Worm (Caenorhabditis elegans) whole organism, young adult: ENCODE results near the gene sri-48.

Source experiments
- B0019.2 ChIP-seq: fragments of 200-800 bp; sonication (Bioruptor generic); conservative IDR thresholded peaks from 2 replicates; pipeline ENCODE4 v1.3.6; 2022; ENCODE audit warnings: missing genetic modification reagents, missing genetic modification characterization, missing compliant biosample characterization
- B0035.1 ChIP-seq: sonication (generic microtip); optimal IDR thresholded peaks from 2 replicates; lab custom pipeline; 2016; ENCODE audit warnings: missing genetic modification characterization, mild to moderate bottlenecking, missing compliant biosample characterization, missing genotype, missing genetic modification reagents
- B0261.1 ChIP-seq: sonication (generic microtip); optimal IDR thresholded peaks from 2 replicates; lab custom pipeline; 2016; ENCODE audit warnings: mild to moderate bottlenecking, missing genetic modification characterization, moderate library complexity, missing compliant biosample characterization
- F10E7.11 ChIP-seq: sonication (generic microtip); optimal IDR thresholded peaks from 2 replicates; lab custom pipeline; 2017; ENCODE audit warnings: mild to moderate bottlenecking, missing genetic modification characterization, moderate library complexity, missing compliant biosample characterization
- F23B12.7 ChIP-seq: sonication (generic microtip); optimal IDR thresholded peaks from 2 replicates; lab custom pipeline; 2017; ENCODE audit warnings: missing genetic modification characterization, mild to moderate bottlenecking, missing compliant biosample characterization, antibody characterized with exemption, moderate library complexity; ENCODE audit not compliant: insufficient read depth
- K11D2.4 ChIP-seq: fragments of 200-800 bp; sonication (Bioruptor generic); IDR thresholded peaks from 2 replicates; pipeline ENCODE4 v1.3.6; 2022; ENCODE audit warnings: missing genetic modification reagents, missing genetic modification characterization, missing compliant biosample characterization
- T07F8.4 ChIP-seq: sonication (generic microtip); optimal IDR thresholded peaks from 2 replicates; lab custom pipeline; 2016; ENCODE audit warnings: mild to moderate bottlenecking, missing genetic modification characterization, moderate library complexity, missing compliant biosample characterization
- T26A5.8 ChIP-seq: sonication (generic microtip); optimal IDR thresholded peaks from 2 replicates; lab custom pipeline; 2016; ENCODE audit warnings: missing genetic modification characterization, missing compliant biosample characterization
- Y53F4B.3 ChIP-seq: fragments of 200-800 bp; sonication (Bioruptor generic); IDR thresholded peaks from 2 replicates; pipeline ENCODE4 v1.3.6; 2022; ENCODE audit warnings: missing genetic modification reagents, missing genetic modification characterization, missing compliant biosample characterization
- Y56A3A.18 ChIP-seq: fragments of 200-800 bp; sonication (Bioruptor generic); IDR thresholded peaks from 2 replicates; pipeline ENCODE4 v1.3.6; 2022; ENCODE audit warnings: missing genetic modification reagents, missing genetic modification characterization, missing compliant biosample characterization
- Y79H2A.3 ChIP-seq: fragments of 200-800 bp; sonication (Bioruptor generic); conservative IDR thresholded peaks from 2 replicates; pipeline ENCODE4 v1.3.6; 2022; ENCODE audit warnings: missing genetic modification reagents, missing genetic modification characterization, missing compliant biosample characterization
- Y95B8A.8 ChIP-seq: fragments of 200-800 bp; sonication (Bioruptor generic); IDR thresholded peaks from 2 replicates; pipeline ENCODE4 v1.3.6; 2022; ENCODE audit warnings: missing genetic modification reagents, missing genetic modification characterization, missing compliant biosample characterization
- aptf-2 ChIP-seq: fragments of 200-800 bp; sonication (Bioruptor generic); conservative IDR thresholded peaks from 2 replicates; pipeline ENCODE4 v1.3.6; 2022; ENCODE audit warnings: missing genetic modification reagents, missing genetic modification characterization, missing compliant biosample characterization
- aptf-3 ChIP-seq: fragments of 200-800 bp; sonication (Bioruptor generic); IDR thresholded peaks from 2 replicates; pipeline ENCODE4 v1.3.6; 2022; ENCODE audit warnings: missing genetic modification characterization, missing compliant biosample characterization
- athp-1 ChIP-seq: sonication (generic microtip); optimal IDR thresholded peaks from 2 replicates; lab custom pipeline; 2017; ENCODE audit warnings: mild to moderate bottlenecking, missing genetic modification characterization, missing compliant biosample characterization
- attf-5 ChIP-seq: fragments of 200-800 bp; sonication (Bioruptor generic); optimal IDR thresholded peaks from 2 replicates; lab custom pipeline; 2018; ENCODE audit warnings: mild to moderate bottlenecking, missing genetic modification characterization, missing compliant biosample characterization
- bed-1 ChIP-seq: fragments of 200-800 bp; sonication (Bioruptor generic); IDR thresholded peaks from 2 replicates; pipeline ENCODE4 v1.3.6; 2022; ENCODE audit warnings: missing genetic modification reagents, missing genetic modification characterization, missing compliant biosample characterization
- ceh-100 ChIP-seq: fragments of 200-800 bp; sonication (Bioruptor generic); IDR thresholded peaks from 2 replicates; pipeline ENCODE4 v1.3.6; 2022; ENCODE audit warnings: missing genetic modification reagents, missing genetic modification characterization, missing compliant biosample characterization
- ceh-40 ChIP-seq: fragments of 200-800 bp; sonication (Bioruptor generic); IDR thresholded peaks from 2 replicates; pipeline ENCODE4 v1.3.6; 2022; ENCODE audit warnings: missing genetic modification characterization, missing compliant biosample characterization
- ceh-79 ChIP-seq: sonication (generic microtip); optimal IDR thresholded peaks from 2 replicates; lab custom pipeline; 2017; ENCODE audit warnings: mild to moderate bottlenecking, missing genetic modification characterization, missing compliant biosample characterization
- egl-18 ChIP-seq: fragments of 200-800 bp; sonication (Bioruptor generic); IDR thresholded peaks from 2 replicates; pipeline ENCODE4 v1.3.6; 2022; ENCODE audit warnings: missing genetic modification reagents, missing genetic modification characterization, missing compliant biosample characterization
- egl-44 ChIP-seq: fragments of 200-800 bp; sonication (Bioruptor generic); IDR thresholded peaks from 2 replicates; pipeline ENCODE4 v1.3.6; 2022; ENCODE audit warnings: missing genetic modification reagents, missing genetic modification characterization, missing compliant biosample characterization
- egrh-3 ChIP-seq: fragments of 200-800 bp; sonication (Bioruptor generic); IDR thresholded peaks from 2 replicates; pipeline ENCODE4 v1.3.6; 2022; ENCODE audit warnings: missing genetic modification reagents, missing genetic modification characterization, missing compliant biosample characterization
- ets-4 ChIP-seq: fragments of 200-800 bp; sonication (Bioruptor generic); optimal IDR thresholded peaks from 2 replicates; lab custom pipeline; 2018; ENCODE audit warnings: mild to moderate bottlenecking, missing genetic modification characterization, missing compliant biosample characterization
- him-1 ChIP-seq: sonication (generic microtip); optimal IDR thresholded peaks from 2 replicates; lab custom pipeline; 2016; ENCODE audit warnings: missing genotype, missing genetic modification reagents, missing genetic modification characterization, missing compliant biosample characterization
- hmg-1.2 ChIP-seq: fragments of 200-800 bp; sonication (Bioruptor generic); IDR thresholded peaks from 2 replicates; pipeline ENCODE4 v1.3.6; 2022; ENCODE audit warnings: missing genetic modification reagents, missing genetic modification characterization, missing compliant biosample characterization
- lin-26 ChIP-seq: fragments of 200-800 bp; sonication (Bioruptor generic); IDR thresholded peaks from 2 replicates; pipeline ENCODE4 v1.3.6; 2022; ENCODE audit warnings: missing genetic modification reagents, missing genetic modification characterization, missing compliant biosample characterization
- lin-40 ChIP-seq: sonication (generic microtip); optimal IDR thresholded peaks from 2 replicates; lab custom pipeline; 2016; ENCODE audit warnings: missing genetic modification characterization, mild to moderate bottlenecking, missing compliant biosample characterization, missing genotype, missing genetic modification reagents
- lsl-1 ChIP-seq: fragments of 200-800 bp; sonication (Bioruptor generic); optimal IDR thresholded peaks from 2 replicates; lab custom pipeline; 2018; ENCODE audit warnings: mild to moderate bottlenecking, missing genetic modification characterization, moderate library complexity, missing compliant biosample characterization
- madf-6 ChIP-seq: fragments of 200-800 bp; sonication (Bioruptor generic); IDR thresholded peaks from 2 replicates; pipeline ENCODE4 v1.3.6; 2022; ENCODE audit warnings: missing genetic modification reagents, missing genetic modification characterization, missing compliant biosample characterization
- pbrm-1 ChIP-seq: fragments of 200-800 bp; sonication (Bioruptor generic); IDR thresholded peaks from 2 replicates; pipeline ENCODE4 v1.3.6; 2022; ENCODE audit warnings: missing genetic modification reagents, missing genetic modification characterization, missing compliant biosample characterization
- rcor-1 ChIP-seq: fragments of 200-800 bp; sonication (Bioruptor generic); IDR thresholded peaks from 2 replicates; pipeline ENCODE4 v1.3.6; 2022; ENCODE audit warnings: missing genetic modification reagents, missing genetic modification characterization, missing compliant biosample characterization
- rec-8 ChIP-seq, 2 experiments: sonication (generic microtip); optimal IDR thresholded peaks; 2 replicates each; lab custom pipeline; 2016; ENCODE audit warnings: mild to moderate bottlenecking in 2 of 2, missing genetic modification characterization in 2 of 2, missing genetic modification reagents in 2 of 2, missing genotype in 2 of 2, missing biosample characterization in 1 of 2, missing compliant biosample characterization in 1 of 2, moderate library complexity in 1 of 2
- snpc-1.1 ChIP-seq: sonication (generic microtip); optimal IDR thresholded peaks from 2 replicates; lab custom pipeline; 2017; ENCODE audit warnings: missing genetic modification characterization, mild to moderate bottlenecking, missing compliant biosample characterization, antibody characterized with exemption, moderate library complexity, missing genotype, missing genetic modification reagents; ENCODE audit not compliant: insufficient read depth
- somi-1 ChIP-seq: fragments of 200-800 bp; sonication (Bioruptor generic); optimal IDR thresholded peaks from 2 replicates; lab custom pipeline; 2018; ENCODE audit warnings: mild to moderate bottlenecking, missing genetic modification characterization, missing compliant biosample characterization
- tbp1 ChIP-seq: fragments of 200-800 bp; sonication (Bioruptor generic); optimal IDR thresholded peaks from 2 replicates; lab custom pipeline; 2018; ENCODE audit warnings: mild to moderate bottlenecking, missing genetic modification characterization, missing compliant biosample characterization
- zfh-2 ChIP-seq: fragments of 200-800 bp; sonication (Bioruptor generic); conservative IDR thresholded peaks from 2 replicates; pipeline ENCODE4 v1.3.6; 2022; ENCODE audit warnings: missing genetic modification reagents, missing genetic modification characterization, missing compliant biosample characterization
- ztf-18 ChIP-seq: sonication (generic microtip); optimal IDR thresholded peaks from 2 replicates; lab custom pipeline; 2016; ENCODE audit warnings: missing genotype, mild to moderate bottlenecking, missing genetic modification characterization, missing compliant biosample characterization
- ztf-22 ChIP-seq: fragments of 200-800 bp; sonication (Bioruptor generic); optimal IDR thresholded peaks from 2 replicates; lab custom pipeline; 2018; ENCODE audit warnings: mild to moderate bottlenecking, missing genetic modification characterization, moderate library complexity, missing compliant biosample characterization
- ztf-25 ChIP-seq: fragments of 200-800 bp; sonication (Bioruptor generic); IDR thresholded peaks from 2 replicates; pipeline ENCODE4 v1.3.6; 2022; ENCODE audit warnings: missing genetic modification reagents, missing genetic modification characterization, missing compliant biosample characterization
- ztf-26 ChIP-seq: sonication (generic microtip); optimal IDR thresholded peaks from 2 replicates; lab custom pipeline; 2017; ENCODE audit warnings: missing genetic modification characterization, missing compliant biosample characterization
- ztf-28 ChIP-seq: fragments of 200-800 bp; sonication (Bioruptor generic); IDR thresholded peaks from 2 replicates; pipeline ENCODE4 v1.3.6; 2022; ENCODE audit warnings: missing genetic modification reagents, missing genetic modification characterization, missing compliant biosample characterization
- ztf-3 ChIP-seq: fragments of 200-800 bp; sonication (Bioruptor generic); optimal IDR thresholded peaks from 2 replicates; lab custom pipeline; 2018; ENCODE audit warnings: mild to moderate bottlenecking, missing genetic modification characterization, missing compliant biosample characterization

Gene sri-48

DNA sequence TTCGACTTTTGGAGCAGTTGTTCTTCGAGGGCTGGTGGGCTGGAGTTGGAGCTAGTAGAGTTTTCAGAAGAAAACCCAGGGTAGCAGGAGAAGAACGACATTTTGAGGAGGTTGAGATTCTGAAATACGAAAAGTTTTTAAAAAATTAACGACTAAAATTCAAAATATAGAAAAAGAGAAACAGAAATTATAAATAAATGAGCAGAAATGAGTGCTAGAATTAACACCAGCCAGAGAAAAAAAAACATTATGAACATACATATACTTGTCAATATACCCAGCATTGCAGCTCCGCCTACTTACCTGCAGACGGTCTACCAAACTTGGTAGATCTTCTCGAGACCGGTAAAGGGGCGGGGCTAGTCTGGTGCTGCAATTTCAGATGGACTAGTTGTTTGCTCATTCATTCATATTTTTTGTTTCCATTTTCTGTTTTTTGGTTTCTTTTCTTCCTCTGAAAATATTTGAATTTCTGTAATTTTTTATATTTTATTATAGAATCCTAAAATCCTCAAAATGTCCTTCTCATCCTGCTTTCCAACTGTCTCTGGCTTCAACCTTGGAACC is 5.4 kb upstream of the sri-48 start, which contains the start of the genes ZC239.20 and ZC239.21:
ZC239.20 (minus strand) TSS at position 101 of the 567 bp plus-strand sequence.
ZC239.21 (plus strand) TSS at position 517 of the 567 bp plus-strand sequence.
- no peak for TF ChIP-seq aptf-3
- TF ChIP-seq T26A5.8 (tag; lab: Kevin White, UChicago), result no peak
- no peak for TF ChIP-seq F10E7.11
- TF ChIP-seq somi-1 (GFP tag; lab: Kevin White, UChicago), result no peak
- TF ChIP-seq B0019.2 (GFP tag; lab: Robert Waterston, UW), result no peak
- TF ChIP-seq lin-26 (GFP tag; lab: Robert Waterston, UW), result no peak
- TF ChIP-seq F23B12.7 (tag; lab: Kevin White, UChicago), result no peak
- TF ChIP-seq ceh-40 (GFP tag; lab: Robert Waterston, UW), result no peak

DNA sequence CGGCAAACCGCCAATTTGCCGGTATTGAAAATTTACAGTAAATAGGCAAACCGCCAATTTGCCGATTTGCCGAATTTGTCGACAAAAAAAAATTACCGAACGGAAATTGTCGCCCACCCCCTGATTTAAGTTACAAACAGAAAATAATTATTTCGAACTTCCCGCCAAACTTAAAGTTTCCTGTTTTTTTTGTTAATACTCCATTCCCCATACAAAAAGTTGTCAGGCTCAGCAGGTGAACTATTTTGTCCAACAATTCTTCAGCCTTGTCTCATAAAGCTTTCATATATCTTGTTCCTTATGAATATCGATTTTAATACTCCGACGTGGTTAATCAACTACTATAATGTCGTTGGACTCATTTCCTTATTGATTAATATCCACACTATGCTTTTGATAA is 2.3 kb upstream of the sri-48 start, which contains the start of gene sri-50:
sri-50 (plus strand) TSS at position 301 of the 400 bp plus-strand sequence.
- TF ChIP-seq aptf-2 (no peak), egl-18 (GFP tag; lab: Robert Waterston, UW) (no peak), snpc-1.1 (tag; lab: Kevin White, UChicago) (no peak), bed-1 (GFP tag; lab: Robert Waterston, UW) (no peak), tbp1 (GFP tag; lab: Kevin White, UChicago) (no peak), ets-4 (GFP tag; lab: Kevin White, UChicago) (no peak), ztf-18 (tag; lab: Kevin White, UChicago) (no peak), zfh-2 (GFP tag; lab: Robert Waterston, UW) (no peak), ztf-28 (GFP tag; lab: Robert Waterston, UW) (no peak), pbrm-1 (no peak), B0261.1 (tag; lab: Kevin White, UChicago) (no peak), hmg-1.2 (no peak), rec-8 (tag; optimal IDR thresholded peaks at IDR 0.05; lab: Kevin White, UChicago) (no peak), lin-40 (tag; lab: Kevin White, UChicago) (no peak), ceh-79 (tag; lab: Kevin White, UChicago) (no peak), attf-5 (GFP tag; lab: Kevin White, UChicago) (no peak), Y53F4B.3 (GFP tag; lab: Robert Waterston, UW) (no peak)

DNA sequence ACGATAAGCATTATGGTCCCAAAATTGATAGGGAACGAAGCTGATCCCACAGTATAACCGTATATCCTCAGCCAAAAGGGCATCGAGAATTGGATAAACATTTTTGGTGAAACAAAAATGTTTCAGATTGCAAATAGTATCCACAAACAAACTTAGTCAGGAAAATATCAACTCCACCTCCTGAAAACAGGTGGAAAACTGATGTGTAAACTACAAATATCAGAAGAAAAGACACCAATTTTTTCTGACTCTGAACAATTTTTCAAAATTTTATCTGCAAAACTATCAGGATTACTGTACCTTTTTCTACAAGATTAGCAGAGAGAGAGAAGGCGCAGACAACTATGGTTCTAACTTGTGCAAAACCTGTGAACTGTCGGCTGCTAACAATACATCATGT is 1.4 kb upstream of the sri-48 start, which contains the start of gene sri-53:
sri-53 (minus strand) TSS at position 101 of the 400 bp plus-strand sequence.
- TF ChIP-seq ztf-26 (tag; lab: Kevin White, UChicago), result no peak
- TF ChIP-seq rcor-1, result no peak
- no peak for TF ChIP-seq lsl-1 (GFP tag; lab: Kevin White, UChicago)
- no peak for TF ChIP-seq egrh-3
- no peak for TF ChIP-seq Y79H2A.3
- no peak for TF ChIP-seq ceh-100
- TF ChIP-seq ztf-3 (GFP tag; lab: Kevin White, UChicago), result no peak
- no peak for TF ChIP-seq ztf-18 (tag; lab: Kevin White, UChicago)
- no peak for TF ChIP-seq Y95B8A.8 (GFP tag; lab: Robert Waterston, UW)

DNA sequence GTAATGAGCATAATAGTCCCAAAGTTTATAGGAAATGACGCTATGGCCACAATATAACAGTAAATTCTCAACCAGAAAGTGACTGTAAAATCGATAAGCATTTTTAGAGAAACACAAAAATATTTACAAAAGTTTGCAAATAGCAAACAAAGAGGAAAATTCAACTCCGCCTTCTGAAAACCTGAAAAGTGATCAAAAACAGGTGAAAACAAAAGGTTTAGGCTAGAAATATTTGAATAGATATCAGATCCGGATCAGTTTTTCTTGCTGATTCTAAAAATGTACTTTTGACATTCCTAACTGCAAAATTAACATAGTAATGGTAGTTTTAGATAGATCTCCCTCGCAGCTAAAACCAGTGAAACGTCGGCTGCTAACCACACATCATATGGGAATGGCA is 2.1 kb downstream of the sri-48 start, which contains the start of gene sri-51:
sri-51 (minus strand) TSS at position 101 of the 400 bp plus-strand sequence.
- TF ChIP-seq him-1 (tag; lab: Kevin White, UChicago) (no peak), B0035.1 (tag; lab: Kevin White, UChicago) (no peak), athp-1 (tag; lab: Kevin White, UChicago) (no peak), egl-44 (no peak), T07F8.4 (tag; lab: Kevin White, UChicago) (no peak), rcor-1 (no peak), madf-6 (no peak), egrh-3 (no peak), K11D2.4 (no peak), pbrm-1 (no peak), Y79H2A.3 (no peak), ztf-25 (GFP tag; lab: Robert Waterston, UW) (no peak), ceh-79 (tag; lab: Kevin White, UChicago) (no peak), ztf-22 (GFP tag; lab: Kevin White, UChicago) (no peak), Y56A3A.18 (GFP tag; lab: Robert Waterston, UW) (no peak)
